Worm (Caenorhabditis elegans): ENCODE results near the gene D1086.17.

The D1086.17 gene

ce11 chrV:14094546-14094945 is 26.9 kb downstream of the D1086.17 start:
- TF ChIP-seq F22D6.2 (tag; optimal IDR thresholded peaks at IDR 0.05) (no peak), him-1 (tag; optimal IDR thresholded peaks at IDR 0.05) (no peak), lag-1 (GFP tag; IDR thresholded peaks at IDR 0.05) (no peak), lin-35 (GFP tag; optimal IDR thresholded peaks at IDR 0.05) (no peak), Y53F4B.3 (GFP tag; IDR thresholded peaks at IDR 0.05) (no peak), mxl-1 (tag; optimal IDR thresholded peaks at IDR 0.05) (no peak), ceh-79 (tag; optimal IDR thresholded peaks at IDR 0.05) (no peak), hmg-1.2 (GFP tag; IDR thresholded peaks at IDR 0.05) (peak; percentile 24; the same call in 1 of the 2 replicates), T07F8.4 (tag; optimal IDR thresholded peaks at IDR 0.05) (no peak), ztf-25 (GFP tag; IDR thresholded peaks at IDR 0.05) (no peak), tbp1 (GFP tag; optimal IDR thresholded peaks at IDR 0.05) (peak; percentile 16), unc-130 (GFP tag; optimal IDR thresholded peaks at IDR 0.05) (no peak), unc-62 (GFP tag; optimal IDR thresholded peaks at IDR 0.05) (no peak), snpc-4 (GFP tag; optimal IDR thresholded peaks at IDR 0.05) (no peak), snpc-4 (tag; optimal IDR thresholded peaks at IDR 0.05) (peak in 2 of 4 experiments; percentile 36 to 70), B0019.2 (GFP tag; conservative IDR thresholded peaks at IDR 0.05) (no peak), snpc-1.1 (tag; optimal IDR thresholded peaks at IDR 0.05; ENCODE audit: insufficient read depth) (peak; percentile 59)

- no peak for TF ChIP-seq ztf-18 (tag; optimal IDR thresholded peaks at IDR 0.05)
- TF ChIP-seq bed-1 (GFP tag; IDR thresholded peaks at IDR 0.05), result no peak
- TF ChIP-seq ztf-6 (GFP tag; IDR thresholded peaks at IDR 0.05), result no peak
- TF ChIP-seq F10E7.11 (tag; optimal IDR thresholded peaks at IDR 0.05), result no peak
- no peak for TF ChIP-seq D2030.7 (GFP tag; IDR thresholded peaks at IDR 0.05)
- no peak for TF ChIP-seq hmg-20 (GFP tag; IDR thresholded peaks at IDR 0.05)
- TF ChIP-seq egrh-3 (GFP tag; IDR thresholded peaks at IDR 0.05), result no peak
- no peak for TF ChIP-seq pha-4 (tag; optimal IDR thresholded peaks at IDR 0.05)
- no peak for TF ChIP-seq ceh-91 (GFP tag; IDR thresholded peaks at IDR 0.05)
- TF ChIP-seq nhr-90 (tag; optimal IDR thresholded peaks at IDR 0.05), result no peak
- no peak for TF ChIP-seq F33H1.4 (GFP tag; IDR thresholded peaks at IDR 0.05)
- TF ChIP-seq nhr-27 (tag; optimal IDR thresholded peaks at IDR 0.05), result no peak
- no peak for TF ChIP-seq ama-1 (optimal IDR thresholded peaks at IDR 0.05)
- TF ChIP-seq ama-1 (GFP tag; optimal IDR thresholded peaks at IDR 0.05), result no peak
- TF ChIP-seq dox-1 (GFP tag; IDR thresholded peaks at IDR 0.05), result no peak
- no peak for TF ChIP-seq tbx-9 (tag; optimal IDR thresholded peaks at IDR 0.05; ENCODE audit: borderline replicate concordance)
- TF ChIP-seq ceh-58 (GFP tag; IDR thresholded peaks at IDR 0.05), result no peak
- TF ChIP-seq attf-6 (GFP tag; IDR thresholded peaks at IDR 0.05), result no peak
- no peak for TF ChIP-seq chd-7 (tag; optimal IDR thresholded peaks at IDR 0.05)
- no peak for TF ChIP-seq F52B5.7 (tag; optimal IDR thresholded peaks at IDR 0.05)
Observed at ce11 chrV:14094953-14095352, 27.3 kb downstream of the D1086.17 start.

- TF ChIP-seq let-526 (GFP tag; IDR thresholded peaks at IDR 0.05) (no peak), snpc-1.1 (tag; optimal IDR thresholded peaks at IDR 0.05; ENCODE audit: insufficient read depth) (peak; percentile 78), snpc-4 (GFP tag; optimal IDR thresholded peaks at IDR 0.05) (peak; percentile 10), snpc-4 (tag; optimal IDR thresholded peaks at IDR 0.05) (peak in 2 of 4 experiments; percentile 77 to 79)
Observed at ce11 chrV:14097358-14097757, 29.7 kb downstream of the D1086.17 start.
